Worm (Caenorhabditis elegans) whole organism, L4 larva: ENCODE measurements around the gene R09E12.9.

Source experiments
- D1046.2 ChIP-seq: fragments of 200-800 bp; sonication (Bioruptor generic); IDR thresholded peaks from 2 replicates; pipeline ENCODE4 v1.3.6; 2022; ENCODE audit warnings: missing genetic modification characterization, missing compliant biosample characterization
- F37D6.2 ChIP-seq: sonication (generic microtip); optimal IDR thresholded peaks from 2 replicates; lab custom pipeline; 2016; ENCODE audit warnings: mild to moderate bottlenecking, missing genetic modification characterization, missing compliant biosample characterization
- F44E2.7 ChIP-seq: fragments of 200-800 bp; sonication (Bioruptor generic); IDR thresholded peaks from 2 replicates; pipeline ENCODE4 v2.1.2; 2022; ENCODE audit warnings: missing genetic modification characterization, missing compliant biosample characterization
- R02D3.7 ChIP-seq: fragments of 150-350 bp; sonication (generic microtip); optimal IDR thresholded peaks from 3 replicates; lab custom pipeline; 2014; ENCODE audit warnings: missing biosample characterization, missing genetic modification characterization
- Y105C5A.15 ChIP-seq: fragments of 200-800 bp; sonication (Bioruptor generic); IDR thresholded peaks from 2 replicates; pipeline ENCODE4 v1.3.6; 2022; ENCODE audit warnings: missing genetic modification characterization, missing compliant biosample characterization
- Y48G9A.11 ChIP-seq: fragments of 200-800 bp; sonication (Bioruptor generic); IDR thresholded peaks from 2 replicates; pipeline ENCODE4 v1.3.6; 2022; ENCODE audit warnings: missing genetic modification reagents, missing genetic modification characterization, missing compliant biosample characterization
- ZK337.2 ChIP-seq: fragments of 200-800 bp; sonication (Bioruptor generic); IDR thresholded peaks from 2 replicates; pipeline ENCODE4 v1.3.6; 2022; ENCODE audit warnings: missing genetic modification reagents, missing genetic modification characterization, missing compliant biosample characterization
- aly-2 ChIP-seq: sonication (generic microtip); optimal IDR thresholded peaks from 2 replicates; lab custom pipeline; 2018; ENCODE audit warnings: missing biosample characterization, missing genetic modification characterization
- ceh-20 ChIP-seq: fragments of 200-800 bp; sonication (Bioruptor generic); IDR thresholded peaks from 2 replicates; pipeline ENCODE4 v1.3.6; 2022; ENCODE audit warnings: missing genetic modification reagents, missing genetic modification characterization, missing compliant biosample characterization
- ceh-32 ChIP-seq: sonication (generic microtip); optimal IDR thresholded peaks from 2 replicates; lab custom pipeline; 2016; ENCODE audit warnings: mild to moderate bottlenecking, missing genetic modification characterization, missing compliant biosample characterization; ENCODE audit not compliant: poor library complexity
- ceh-62 ChIP-seq: sonication (generic microtip); optimal IDR thresholded peaks from 2 replicates; lab custom pipeline; 2017; ENCODE audit warnings: missing biosample characterization, missing genetic modification characterization
- ces-1 ChIP-seq: fragments of 150-350 bp; sonication (generic microtip); optimal IDR thresholded peaks from 4 replicates; lab custom pipeline; 2014; ENCODE audit warnings: missing biosample characterization, missing genetic modification reagents, missing genetic modification characterization
- ctbp-1 ChIP-seq: fragments of 200-800 bp; sonication (Bioruptor generic); IDR thresholded peaks from 2 replicates; pipeline ENCODE4 v1.3.6; 2022; ENCODE audit warnings: missing genetic modification reagents, missing genetic modification characterization, missing compliant biosample characterization
- daf-19 ChIP-seq: fragments of 200-800 bp; sonication (Bioruptor generic); conservative IDR thresholded peaks from 2 replicates; pipeline ENCODE4 v1.3.6; 2022; ENCODE audit warnings: missing genetic modification characterization, missing compliant biosample characterization
- daf-8 ChIP-seq: fragments of 200-800 bp; sonication (Bioruptor generic); IDR thresholded peaks from 2 replicates; pipeline ENCODE4 v1.3.6; 2022; ENCODE audit warnings: missing genetic modification characterization, missing compliant biosample characterization
- dmd-9 ChIP-seq: fragments of 200-800 bp; sonication (Bioruptor generic); IDR thresholded peaks from 2 replicates; pipeline ENCODE4 v1.3.6; 2022; ENCODE audit warnings: missing genetic modification reagents, missing genetic modification characterization, missing compliant biosample characterization
- dve-1 ChIP-seq: sonication (generic microtip); optimal IDR thresholded peaks from 2 replicates; lab custom pipeline; 2017; ENCODE audit warnings: antibody characterized with exemption, mild to moderate bottlenecking, missing genetic modification characterization, missing compliant biosample characterization; ENCODE audit not compliant: insufficient read depth
- hlh-30 ChIP-seq: sonication (generic microtip); optimal IDR thresholded peaks from 2 replicates; lab custom pipeline; 2017; ENCODE audit warnings: antibody characterized with exemption, mild to moderate bottlenecking, missing genetic modification characterization, missing compliant biosample characterization; ENCODE audit not compliant: insufficient read depth
- hmg-1.1 ChIP-seq: fragments of 200-800 bp; sonication (Bioruptor generic); IDR thresholded peaks from 2 replicates; pipeline ENCODE4 v1.3.6; 2022; ENCODE audit warnings: missing genetic modification reagents, missing genetic modification characterization, missing compliant biosample characterization
- jun-1 ChIP-seq: fragments of 150-350 bp; optimal IDR thresholded peaks from 2 replicates; lab custom pipeline; 2014; ENCODE audit warnings: missing biosample characterization, missing genetic modification reagents, missing genetic modification characterization
- lim-7 ChIP-seq: fragments of 200-800 bp; sonication (Bioruptor generic); IDR thresholded peaks from 2 replicates; pipeline ENCODE4 v1.3.6; 2022; ENCODE audit warnings: missing genetic modification characterization, missing compliant biosample characterization
- lin-1 ChIP-seq: fragments of 200-800 bp; sonication (Bioruptor generic); IDR thresholded peaks from 2 replicates; pipeline ENCODE4 v1.3.6; 2022; ENCODE audit warnings: missing genetic modification reagents, missing genetic modification characterization, missing compliant biosample characterization
- lsy-2 ChIP-seq, 2 experiments: fragments of 150-350 bp in 1 of 2; sonication (generic microtip) in 1 of 2; optimal IDR thresholded peaks; 2 replicates each; lab custom pipeline; 2014 to 2017; ENCODE audit warnings: missing biosample characterization in 2 of 2, missing genetic modification characterization in 2 of 2
- madf-9 ChIP-seq: fragments of 200-800 bp; sonication (Bioruptor generic); conservative IDR thresholded peaks from 2 replicates; pipeline ENCODE4 v1.3.6; 2022; ENCODE audit warnings: missing genetic modification reagents, missing genetic modification characterization, missing compliant biosample characterization
- mdl-1 ChIP-seq, 2 experiments: fragments of 150-350 bp in 1 of 2; sonication (generic microtip) in 1 of 2; optimal IDR thresholded peaks; 2 replicates each; lab custom pipeline; 2014 to 2017; ENCODE audit warnings: missing biosample characterization in 2 of 2, missing genetic modification characterization in 2 of 2
- mdt-29 ChIP-seq: fragments of 200-800 bp; sonication (Bioruptor generic); IDR thresholded peaks from 2 replicates; pipeline ENCODE4 v1.3.6; 2022; ENCODE audit warnings: missing genetic modification reagents, missing genetic modification characterization, missing compliant biosample characterization
- mep-1 ChIP-seq: fragments of 150-350 bp; sonication (generic microtip); optimal IDR thresholded peaks from 3 replicates; lab custom pipeline; 2014; ENCODE audit warnings: missing biosample characterization, missing genetic modification characterization
- mxl-3 ChIP-seq: fragments of 200-800 bp; sonication (Bioruptor generic); optimal IDR thresholded peaks from 2 replicates; lab custom pipeline; 2018; ENCODE audit warnings: mild to moderate bottlenecking, missing genetic modification characterization, missing compliant biosample characterization
- nhr-10 ChIP-seq: fragments of 150-350 bp; optimal IDR thresholded peaks from 2 replicates; lab custom pipeline; 2014; ENCODE audit warnings: missing biosample characterization, missing genetic modification characterization
- nhr-11 ChIP-seq: fragments of 150-350 bp; optimal IDR thresholded peaks from 2 replicates; lab custom pipeline; 2014; ENCODE audit warnings: missing biosample characterization, missing genetic modification characterization
- nhr-111 ChIP-seq: fragments of 200-800 bp; sonication (Bioruptor generic); optimal IDR thresholded peaks from 2 replicates; lab custom pipeline; 2018; ENCODE audit warnings: mild to moderate bottlenecking, missing genetic modification characterization, missing compliant biosample characterization
- nhr-41 ChIP-seq: fragments of 200-800 bp; sonication (Bioruptor generic); IDR thresholded peaks from 2 replicates; pipeline ENCODE4 v1.3.6; 2022; ENCODE audit warnings: missing genetic modification reagents, missing genetic modification characterization, missing compliant biosample characterization
- nhr-48 ChIP-seq: sonication (generic microtip); optimal IDR thresholded peaks from 2 replicates; lab custom pipeline; 2016; ENCODE audit warnings: mild to moderate bottlenecking, missing genetic modification characterization, missing compliant biosample characterization
- pha-4 ChIP-seq, 2 experiments: fragments of 150-350 bp in 1 of 2; fragments of 200-800 bp in 1 of 2; sonication (Bioruptor generic) in 1 of 2; IDR thresholded peaks in 1 of 2; optimal IDR thresholded peaks in 1 of 2; 2 replicates each; pipeline versions ENCODE4 v1.3.6 to Lab custom; 2014 to 2022; ENCODE audit warnings: missing genetic modification characterization in 2 of 2, missing genetic modification reagents in 2 of 2, missing biosample characterization in 1 of 2, missing compliant biosample characterization in 1 of 2
- php-3 ChIP-seq: fragments of 200-800 bp; sonication (Bioruptor generic); IDR thresholded peaks from 2 replicates; pipeline ENCODE4 v1.3.6; 2022; ENCODE audit warnings: missing genetic modification reagents, missing genetic modification characterization, missing compliant biosample characterization
- pqm-1 ChIP-seq: sonication (generic microtip); optimal IDR thresholded peaks from 2 replicates; lab custom pipeline; 2017; ENCODE audit warnings: missing biosample characterization, missing genetic modification characterization
- rbr-2 ChIP-seq: sonication (generic microtip); optimal IDR thresholded peaks from 2 replicates; lab custom pipeline; 2016; ENCODE audit warnings: missing genotype, missing genetic modification characterization, missing compliant biosample characterization
- sdz-12 ChIP-seq: fragments of 200-800 bp; sonication (Bioruptor generic); optimal IDR thresholded peaks from 2 replicates; lab custom pipeline; 2018; ENCODE audit warnings: mild to moderate bottlenecking, missing genetic modification characterization, missing compliant biosample characterization
- skn-1 ChIP-seq: fragments of 150-350 bp; optimal IDR thresholded peaks from 2 replicates; lab custom pipeline; 2014; ENCODE audit warnings: missing biosample characterization, missing genetic modification characterization
- snpc-1.2 ChIP-seq: fragments of 200-800 bp; sonication (Bioruptor generic); IDR thresholded peaks from 2 replicates; pipeline ENCODE4 v1.3.6; 2022; ENCODE audit warnings: missing genetic modification reagents, missing genetic modification characterization, missing compliant biosample characterization
- unc-130 ChIP-seq: sonication (generic microtip); optimal IDR thresholded peaks from 2 replicates; lab custom pipeline; 2016; ENCODE audit warnings: missing genetic modification reagents, missing genetic modification characterization, missing compliant biosample characterization
- unc-62 ChIP-seq, 3 experiments: fragments of 150-350 bp in 1 of 3; sonication (generic microtip); optimal IDR thresholded peaks in 2 of 3; peaks in 1 of 3; 1 replicate in 1 of 3; 2 replicates in 2 of 3; lab custom pipeline; 2014 to 2017; ENCODE audit warnings: missing biosample characterization in 3 of 3, missing genetic modification characterization in 3 of 3, missing genetic modification reagents in 3 of 3, missing genotype in 1 of 3
- vab-7 ChIP-seq: fragments of 200-800 bp; sonication (Bioruptor generic); IDR thresholded peaks from 2 replicates; pipeline ENCODE4 v1.3.6; 2022; ENCODE audit warnings: missing genetic modification reagents, missing genetic modification characterization, missing compliant biosample characterization
- zag-1 ChIP-seq: fragments of 150-350 bp; optimal IDR thresholded peaks from 2 replicates; lab custom pipeline; 2014; ENCODE audit warnings: missing biosample characterization, missing genetic modification characterization
- zfp-2 ChIP-seq: sonication (generic microtip); optimal IDR thresholded peaks from 2 replicates; lab custom pipeline; 2016; ENCODE audit warnings: mild to moderate bottlenecking, missing genetic modification characterization, missing compliant biosample characterization
- zfp-3 ChIP-seq: fragments of 200-800 bp; sonication (Bioruptor generic); conservative IDR thresholded peaks from 2 replicates; pipeline ENCODE4 v1.3.6; 2022; ENCODE audit warnings: missing genetic modification reagents, missing genetic modification characterization, missing compliant biosample characterization
- zip-11 ChIP-seq: fragments of 200-800 bp; sonication (Bioruptor generic); IDR thresholded peaks from 2 replicates; pipeline ENCODE4 v1.3.6; 2022; ENCODE audit warnings: missing genetic modification characterization, missing compliant biosample characterization
- zip-2 ChIP-seq: fragments of 150-350 bp; optimal IDR thresholded peaks from 2 replicates; lab custom pipeline; 2014; ENCODE audit warnings: missing biosample characterization, missing genetic modification characterization
- ztf-11 ChIP-seq: fragments of 150-350 bp; optimal IDR thresholded peaks from 2 replicates; lab custom pipeline; 2014; ENCODE audit warnings: missing biosample characterization, missing genetic modification characterization

Gene R09E12.9

DNA sequence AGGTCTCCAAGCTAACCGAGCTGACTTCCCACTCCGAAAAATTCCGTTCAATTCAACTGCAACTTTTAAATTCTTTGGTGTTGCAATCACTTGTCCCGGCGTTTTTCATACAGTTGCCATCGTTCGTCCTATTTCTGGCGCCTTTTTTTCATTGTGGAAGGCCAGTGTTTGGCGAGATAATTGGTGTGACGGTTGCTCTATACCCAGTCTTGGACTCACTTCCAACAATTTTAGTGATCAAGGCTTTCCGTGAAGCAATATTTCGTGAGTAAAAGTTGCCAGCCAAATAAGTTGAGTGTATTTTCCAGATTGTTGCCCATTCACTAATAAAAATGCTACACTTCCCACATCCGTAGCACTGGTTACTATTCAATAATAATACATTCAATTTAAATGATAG lies 5.2 kb upstream of the R09E12.9 start:
- TF ChIP-seq dmd-9 (GFP tag; lab: Robert Waterston, UW) (no peak), nhr-41 (no peak), R02D3.7 (no peak), Y105C5A.15 (GFP tag; lab: Robert Waterston, UW) (no peak), unc-62 (GFP tag; optimal IDR thresholded peaks at IDR 0.05 in 1 of 2; lab: Kevin White, UChicago) (peak in 1 of 2 experiments; percentile 91), unc-62 (tag; optimal IDR thresholded peaks at IDR 0.05; lab: Kevin White, UChicago) (no peak)

DNA sequence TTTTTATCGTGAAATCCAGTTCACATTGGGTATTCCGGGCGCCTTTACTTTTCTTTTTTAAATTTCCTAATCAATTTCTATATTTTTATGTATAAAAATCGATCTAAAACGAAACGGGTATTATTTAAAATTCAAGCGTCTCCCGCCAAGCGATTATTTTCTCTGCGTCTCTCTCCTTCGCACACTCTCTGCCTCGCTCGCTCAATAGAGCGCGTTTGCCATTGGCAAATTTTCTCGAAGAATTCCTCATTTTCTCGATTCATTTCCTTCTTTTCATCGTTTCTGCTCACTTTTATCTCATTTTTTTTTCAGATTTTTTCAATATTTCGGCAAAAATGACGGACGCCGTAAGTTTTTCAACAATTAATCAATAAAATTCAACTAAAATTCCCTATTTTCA lies 4.1 kb upstream of the R09E12.9 start, which contains the start of gene sti-1:
Gene sti-1 (plus strand): TSS at position 263 of the 400 bp plus-strand sequence.
- peak; percentile 32 for TF ChIP-seq jun-1 (tag; lab: Kevin White, UChicago)
- TF ChIP-seq hmg-1.1 (GFP tag; lab: Robert Waterston, UW) = peak; percentile 72
- TF ChIP-seq ceh-32 = no peak
- no peak for TF ChIP-seq skn-1 (tag; lab: Kevin White, UChicago)
- no peak for TF ChIP-seq ces-1 (GFP tag; lab: Kevin White, UChicago)
- TF ChIP-seq F44E2.7 (GFP tag; lab: Robert Waterston, UW) = no peak
- TF ChIP-seq D1046.2 (GFP tag; lab: Robert Waterston, UW) = no peak
- TF ChIP-seq nhr-10 (tag; lab: Kevin White, UChicago) = no peak
- TF ChIP-seq nhr-11 (tag; lab: Kevin White, UChicago) = peak; percentile 66
- TF ChIP-seq sdz-12 = no peak
- TF ChIP-seq nhr-111 (GFP tag; lab: Kevin White, UChicago) = no peak
- TF ChIP-seq ZK337.2 = no peak
- TF ChIP-seq aly-2 = no peak
- no peak for TF ChIP-seq zip-11
- peak; percentile 68 for TF ChIP-seq rbr-2
- TF ChIP-seq lin-1 = no peak
- TF ChIP-seq mdt-29 (GFP tag; lab: Robert Waterston, UW) = no peak
- TF ChIP-seq lsy-2 (tag; optimal IDR thresholded peaks at IDR 0.05; lab: Kevin White, UChicago) = peak in 1 of 2 experiments; percentile 90
- peak; percentile 55; the same call in 1 of the 2 replicates for TF ChIP-seq ceh-20 (GFP tag; lab: Robert Waterston, UW)
- TF ChIP-seq nhr-48 = no peak
- TF ChIP-seq zfp-2 = no peak
- TF ChIP-seq zag-1 = no peak
- TF ChIP-seq ztf-11 (tag; lab: Kevin White, UChicago) = no peak
- TF ChIP-seq mdl-1 (tag; optimal IDR thresholded peaks at IDR 0.05; lab: Kevin White, UChicago) = peak in 1 of 2 experiments; percentile 54
- TF ChIP-seq lim-7 = no peak
- TF ChIP-seq Y105C5A.15 (GFP tag; lab: Robert Waterston, UW) = no peak
- no peak for TF ChIP-seq ctbp-1 (GFP tag; lab: Robert Waterston, UW)
- TF ChIP-seq mep-1 (tag; lab: Kevin White, UChicago) = peak; percentile 80
- TF ChIP-seq dmd-9 (GFP tag; lab: Robert Waterston, UW) = no peak
- peak; percentile 81 for TF ChIP-seq dve-1
- TF ChIP-seq F37D6.2 (tag; lab: Kevin White, UChicago) = peak; percentile 17
- TF ChIP-seq zfp-3 (GFP tag; lab: Robert Waterston, UW) = 0 out of 2 replicates have a peak, but pooled peaks have one; percentile 47
- no peak for TF ChIP-seq snpc-1.2 (GFP tag; lab: Robert Waterston, UW)
- no peak for TF ChIP-seq daf-8 (GFP tag; lab: Robert Waterston, UW)
- TF ChIP-seq daf-19 (GFP tag; lab: Robert Waterston, UW) = no peak
- no peak for TF ChIP-seq mxl-3 (GFP tag; lab: Kevin White, UChicago)
- TF ChIP-seq php-3 (GFP tag; lab: Robert Waterston, UW) = no peak
- peak; percentile 75 for TF ChIP-seq hlh-30 (tag; lab: Kevin White, UChicago)
- no peak for TF ChIP-seq ceh-62 (tag; lab: Kevin White, UChicago)
- TF ChIP-seq pqm-1 (tag; lab: Kevin White, UChicago) = no peak
- no peak for TF ChIP-seq Y48G9A.11 (GFP tag; lab: Robert Waterston, UW)
- no peak for TF ChIP-seq zip-2
- no peak for TF ChIP-seq madf-9 (GFP tag; lab: Robert Waterston, UW)
- TF ChIP-seq vab-7 (GFP tag; lab: Robert Waterston, UW) = no peak
- TF ChIP-seq unc-130 (GFP tag; lab: Kevin White, UChicago) = no peak
- TF ChIP-seq pha-4 (GFP tag; IDR thresholded peaks at IDR 0.05; lab: Robert Waterston, UW) = peak; percentile 63; the same call in 1 of the 2 replicates
- TF ChIP-seq pha-4 (tag; optimal IDR thresholded peaks at IDR 0.05; lab: Kevin White, UChicago) = peak; percentile 52
